Fruit fly (Drosophila melanogaster) whole organism, embryonic: ENCODE measurements around the gene CG32573.
A peak's percentile ranks its signal among the peaks of the same experiment; 100 is the strongest.

ENCODE experiments used
- Antp ChIP-seq: fragments of 200-800 bp; sonication (Bioruptor generic); optimal IDR thresholded peaks from 3 replicates; lab custom pipeline; 2016; ENCODE audit warnings: missing biosample characterization, missing genetic modification characterization
- BEAF-32 ChIP-seq: fragments of 200-800 bp; sonication (Bioruptor generic); optimal IDR thresholded peaks from 3 replicates; lab custom pipeline; 2017; ENCODE audit warnings: missing biosample characterization, missing genetic modification characterization, mild to moderate bottlenecking, moderate library complexity, missing genetic modification reagents
- Blimp-1 ChIP-seq: fragments of 200-800 bp; sonication (Bioruptor generic); optimal IDR thresholded peaks from 3 replicates; lab custom pipeline; 2018; ENCODE audit warnings: missing biosample characterization, missing genetic modification characterization, mild to moderate bottlenecking, moderate library complexity, missing genetic modification reagents
- Bteb2 ChIP-seq: fragments of 200-800 bp; sonication (Bioruptor generic); optimal IDR thresholded peaks from 2 replicates; lab custom pipeline; 2016; ENCODE audit warnings: missing biosample characterization, missing genetic modification characterization
- CG10366 ChIP-seq: fragments of 200-800 bp; sonication (Bioruptor generic); IDR thresholded peaks from 2 replicates; pipeline ENCODE4 v1.3.6; 2022; ENCODE audit warnings: missing biosample characterization, missing genetic modification characterization
- CG11093 ChIP-seq: fragments of 200-800 bp; sonication (Bioruptor generic); IDR thresholded peaks from 3 replicates; pipeline ENCODE4 v1.3.6; 2022; ENCODE audit warnings: missing biosample characterization, missing genetic modification characterization
- CG11504 ChIP-seq: fragments of 200-800 bp; sonication (Bioruptor generic); optimal IDR thresholded peaks from 3 replicates; lab custom pipeline; 2019; ENCODE audit warnings: missing biosample characterization, mild to moderate bottlenecking, missing genetic modification characterization, moderate library complexity
- CG11695 ChIP-seq: fragments of 200-800 bp; sonication (Bioruptor generic); IDR thresholded peaks from 3 replicates; pipeline ENCODE4 v1.3.6; 2022; ENCODE audit warnings: missing biosample characterization, missing genetic modification characterization
- CG12769 ChIP-seq: fragments of 200-800 bp; sonication (Bioruptor generic); optimal IDR thresholded peaks from 2 replicates; lab custom pipeline; 2019; ENCODE audit warnings: missing biosample characterization, mild to moderate bottlenecking, missing genetic modification characterization, moderate library complexity
- CG13775 ChIP-seq: fragments of 200-800 bp; sonication (Bioruptor generic); optimal IDR thresholded peaks from 3 replicates; lab custom pipeline; 2017; ENCODE audit warnings: missing biosample characterization, mild to moderate bottlenecking, missing genetic modification characterization
- CG14014 ChIP-seq: fragments of 200-800 bp; sonication (Bioruptor generic); IDR thresholded peaks from 2 replicates; pipeline ENCODE4 v1.3.6; 2022; ENCODE audit warnings: missing biosample characterization, missing genetic modification characterization
- CG14441 ChIP-seq: fragments of 200-800 bp; sonication (Bioruptor generic); IDR thresholded peaks from 2 replicates; pipeline ENCODE4 v1.3.6; 2022; ENCODE audit warnings: missing biosample characterization, missing genetic modification characterization
- CG15073 ChIP-seq: fragments of 200-800 bp; sonication (Bioruptor generic); optimal IDR thresholded peaks from 2 replicates; lab custom pipeline; 2016; ENCODE audit warnings: missing biosample characterization, missing genetic modification characterization
- CG17829 ChIP-seq: fragments of 200-800 bp; optimal IDR thresholded peaks from 2 replicates; lab custom pipeline; 2019; ENCODE audit warnings: missing biosample characterization, mild to moderate bottlenecking, missing genetic modification characterization, moderate library complexity
- CG31441 ChIP-seq: fragments of 200-800 bp; sonication (Bioruptor generic); IDR thresholded peaks from 2 replicates; pipeline ENCODE4 v1.3.6; 2022; ENCODE audit warnings: missing biosample characterization, missing genetic modification characterization
- CG32532 ChIP-seq: fragments of 200-800 bp; sonication (Bioruptor generic); IDR thresholded peaks from 2 replicates; pipeline ENCODE4 v1.3.6; 2022; ENCODE audit warnings: missing biosample characterization, missing genetic modification characterization
- CG3407 ChIP-seq: fragments of 200-800 bp; sonication (Bioruptor generic); optimal IDR thresholded peaks from 2 replicates; lab custom pipeline; 2018; ENCODE audit warnings: missing biosample characterization, mild to moderate bottlenecking, missing genetic modification characterization
- CG5180 ChIP-seq: fragments of 200-800 bp; sonication (Bioruptor generic); optimal IDR thresholded peaks from 3 replicates; lab custom pipeline; 2017; ENCODE audit warnings: missing biosample characterization, missing genetic modification characterization, mild to moderate bottlenecking, moderate library complexity, missing genetic modification reagents
- CG7839 ChIP-seq: fragments of 200-800 bp; sonication (Bioruptor generic); optimal IDR thresholded peaks from 3 replicates; lab custom pipeline; 2018; ENCODE audit warnings: missing biosample characterization, mild to moderate bottlenecking, missing genetic modification characterization, moderate library complexity
- CG7987 ChIP-seq: fragments of 200-800 bp; sonication (Bioruptor generic); optimal IDR thresholded peaks from 2 replicates; lab custom pipeline; 2018; ENCODE audit warnings: missing biosample characterization, mild to moderate bottlenecking, missing genetic modification characterization, moderate library complexity
- CG8281 ChIP-seq: fragments of 200-800 bp; sonication (Bioruptor generic); optimal IDR thresholded peaks from 2 replicates; lab custom pipeline; 2018; ENCODE audit warnings: missing biosample characterization, mild to moderate bottlenecking, missing genetic modification characterization, moderate library complexity
- CG8924 ChIP-seq: fragments of 200-800 bp; optimal IDR thresholded peaks from 3 replicates; lab custom pipeline; 2019; ENCODE audit warnings: missing biosample characterization, mild to moderate bottlenecking, missing genetic modification characterization, moderate library complexity
- Dfd ChIP-seq, 2 experiments: fragments of >200 bp; optimal IDR thresholded peaks; 2 replicates each; lab custom pipeline; 2017; ENCODE audit warnings: missing biosample characterization in 2 of 2, missing genetic modification characterization in 2 of 2
- ERR ChIP-seq: fragments of 200-800 bp; sonication (Bioruptor generic); optimal IDR thresholded peaks from 2 replicates; lab custom pipeline; 2016; ENCODE audit warnings: missing biosample characterization, missing genetic modification characterization
- Fer1 ChIP-seq: fragments of 200-800 bp; sonication (Bioruptor generic); optimal IDR thresholded peaks from 2 replicates; lab custom pipeline; 2017; ENCODE audit warnings: missing biosample characterization, mild to moderate bottlenecking, missing genetic modification characterization
- HmgD ChIP-seq: fragments of 200-800 bp; sonication (Bioruptor generic); optimal IDR thresholded peaks from 3 replicates; lab custom pipeline; 2016; ENCODE audit warnings: missing biosample characterization, missing genetic modification characterization
- Oli ChIP-seq: fragments of 200-800 bp; sonication (Bioruptor generic); optimal IDR thresholded peaks from 2 replicates; lab custom pipeline; 2018; ENCODE audit warnings: missing biosample characterization, mild to moderate bottlenecking, missing genetic modification characterization, moderate library complexity
- Poxn ChIP-seq: fragments of 200-800 bp; sonication (Bioruptor generic); IDR thresholded peaks from 2 replicates; pipeline ENCODE4 v1.3.6; 2022; ENCODE audit warnings: missing biosample characterization, missing genetic modification characterization
- Ptx1 ChIP-seq: fragments of 200-800 bp; sonication (Bioruptor generic); IDR thresholded peaks from 2 replicates; pipeline ENCODE4 v1.3.6; 2022; ENCODE audit warnings: missing biosample characterization, missing genetic modification characterization
- Ravus ChIP-seq: fragments of 200-800 bp; sonication (Bioruptor generic); IDR thresholded peaks from 2 replicates; pipeline ENCODE4 v1.3.6; 2022; ENCODE audit warnings: missing biosample characterization, missing genetic modification characterization
- Side ChIP-seq: fragments of 200-800 bp; sonication (Bioruptor generic); optimal IDR thresholded peaks from 2 replicates; lab custom pipeline; 2016; ENCODE audit warnings: missing biosample characterization, missing genetic modification characterization
- Sox100B ChIP-seq: fragments of 200-800 bp; sonication (Bioruptor generic); optimal IDR thresholded peaks from 3 replicates; lab custom pipeline; 2018; ENCODE audit warnings: missing biosample characterization, mild to moderate bottlenecking, missing genetic modification characterization
- Stat92E ChIP-seq, 3 experiments: fragments of >200 bp in 2 of 3; fragments of 200-800 bp in 1 of 3; sonication (Bioruptor generic) in 1 of 3; optimal IDR thresholded peaks; 2 replicates each; lab custom pipeline; 2017 to 2019; ENCODE audit warnings: missing biosample characterization in 3 of 3, missing genetic modification characterization in 3 of 3, mild to moderate bottlenecking in 1 of 3, moderate library complexity in 1 of 3
- ab ChIP-seq: fragments of 200-800 bp; sonication (Bioruptor generic); optimal IDR thresholded peaks from 2 replicates; lab custom pipeline; 2016; ENCODE audit warnings: missing biosample characterization, missing genetic modification characterization
- bigmax ChIP-seq: fragments of 200-800 bp; sonication (Bioruptor generic); optimal IDR thresholded peaks from 2 replicates; lab custom pipeline; 2018; ENCODE audit warnings: missing biosample characterization, mild to moderate bottlenecking, missing genetic modification characterization
- cad ChIP-seq: fragments of >200 bp; optimal IDR thresholded peaks from 2 replicates; lab custom pipeline; 2017; ENCODE audit warnings: missing biosample characterization, missing genetic modification characterization
- cg ChIP-seq: fragments of 200-800 bp; sonication (Bioruptor generic); optimal IDR thresholded peaks from 3 replicates; lab custom pipeline; 2019; ENCODE audit warnings: missing biosample characterization, mild to moderate bottlenecking, missing genetic modification characterization, moderate library complexity
- da ChIP-seq: fragments of 200-800 bp; sonication (Bioruptor generic); optimal IDR thresholded peaks from 2 replicates; lab custom pipeline; 2016; ENCODE audit warnings: missing biosample characterization, missing genetic modification characterization
- dimm ChIP-seq: fragments of 200-800 bp; sonication (Bioruptor generic); IDR thresholded peaks from 2 replicates; pipeline ENCODE4 v1.3.6; 2022; ENCODE audit warnings: missing biosample characterization, missing genetic modification characterization
- dysf ChIP-seq: fragments of 200-800 bp; sonication (Bioruptor generic); IDR thresholded peaks from 3 replicates; pipeline ENCODE4 v1.3.6; 2022; ENCODE audit warnings: missing biosample characterization, missing genetic modification characterization
- gem ChIP-seq: fragments of 200-800 bp; sonication (Bioruptor generic); optimal IDR thresholded peaks from 2 replicates; lab custom pipeline; 2019; ENCODE audit warnings: missing biosample characterization, mild to moderate bottlenecking, missing genetic modification characterization, moderate library complexity
- gsb-n ChIP-seq: fragments of 200-800 bp; sonication (Bioruptor generic); optimal IDR thresholded peaks from 3 replicates; lab custom pipeline; 2018; ENCODE audit warnings: missing biosample characterization, mild to moderate bottlenecking, missing genetic modification characterization
- hb ChIP-seq: fragments of 200-800 bp; sonication (Bioruptor generic); IDR thresholded peaks from 3 replicates; pipeline ENCODE4 v1.3.6; 2022; ENCODE audit warnings: missing biosample characterization, missing genetic modification characterization; ENCODE audit not compliant: partially characterized antibody
- ind ChIP-seq: fragments of 200-800 bp; sonication (Bioruptor generic); optimal IDR thresholded peaks from 3 replicates; lab custom pipeline; 2016; ENCODE audit warnings: missing biosample characterization, missing genetic modification characterization
- pan ChIP-seq, 4 experiments: fragments of >200 bp in 3 of 4; fragments of 200-800 bp in 1 of 4; sonication (Bioruptor generic) in 1 of 4; optimal IDR thresholded peaks in 3 of 4; IDR thresholded peaks in 1 of 4; 2 replicates each; pipeline versions ENCODE4 v1.3.6 to Lab custom; 2017 to 2022; ENCODE audit warnings: missing biosample characterization in 2 of 4, missing genetic modification characterization in 2 of 4, mixed read lengths in 1 of 4
- ranshi ChIP-seq: fragments of 200-800 bp; sonication (Bioruptor generic); IDR thresholded peaks from 2 replicates; pipeline ENCODE4 v1.3.6; 2022; ENCODE audit warnings: missing biosample characterization, missing genetic modification characterization
- repo ChIP-seq: fragments of 200-800 bp; sonication (Bioruptor generic); optimal IDR thresholded peaks from 2 replicates; lab custom pipeline; 2016; ENCODE audit warnings: missing biosample characterization, missing genetic modification characterization
- run ChIP-seq: fragments of 200-800 bp; sonication (Bioruptor generic); optimal IDR thresholded peaks from 3 replicates; lab custom pipeline; 2018; ENCODE audit warnings: missing biosample characterization, mild to moderate bottlenecking, missing genetic modification characterization
- twi ChIP-seq: fragments of 200-800 bp; optimal IDR thresholded peaks from 2 replicates; lab custom pipeline; 2019; ENCODE audit warnings: missing biosample characterization, mild to moderate bottlenecking, missing genetic modification characterization, moderate library complexity

CG32573 gene

DNA sequence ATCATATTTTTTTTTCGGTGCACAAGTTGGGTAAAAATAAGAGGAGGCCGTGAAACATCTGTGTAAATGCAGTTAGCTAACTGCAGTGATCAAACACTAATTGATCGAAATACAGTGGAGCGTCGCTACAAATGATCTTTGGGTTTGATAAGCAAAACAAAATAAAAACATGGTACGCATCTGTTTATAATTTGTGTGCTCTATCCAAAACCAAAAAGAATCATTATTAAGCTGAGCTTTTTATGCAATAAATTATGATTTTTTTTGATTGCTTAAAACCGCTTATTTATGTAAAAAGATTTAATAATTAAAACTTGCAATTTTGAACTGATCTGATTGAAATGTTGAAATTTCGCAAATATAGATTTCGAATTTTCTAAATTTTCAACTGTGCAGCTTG is 19.1 kb downstream of the CG32573 start (continued):
- TF ChIP-seq CG15073 (GFP tag; lab: Kevin White, UChicago) (no peak), CG5180 (GFP tag; lab: Kevin White, UChicago) (no peak), Side (GFP tag; lab: Kevin White, UChicago) (no peak), CG8281 (tag; lab: Kevin White, UChicago) (no peak), Sox100B (GFP tag; lab: Kevin White, UChicago) (peak; percentile 38), gem (peak; percentile 51), CG11504 (tag; lab: Kevin White, UChicago) (peak; percentile 43), CG13775 (GFP tag; lab: Kevin White, UChicago) (no peak), hb (GFP tag; lab: Robert Waterston, UW) (no peak), cg (GFP tag; lab: Kevin White, UChicago) (no peak), CG7839 (peak; percentile 31), Stat92E (GFP tag; optimal IDR thresholded peaks at IDR 0.05; lab: Kevin White, UChicago) (no peak), Poxn (GFP tag; lab: Robert Waterston, UW) (no peak), CG3407 (GFP tag; lab: Kevin White, UChicago) (no peak), Ptx1 (GFP tag; lab: Robert Waterston, UW) (no peak), ind (GFP tag; lab: Kevin White, UChicago) (no peak), bigmax (GFP tag; lab: Kevin White, UChicago) (no peak), da (GFP tag; lab: Kevin White, UChicago) (no peak), CG17829 (no peak), run (tag; lab: Kevin White, UChicago) (no peak), Bteb2 (no peak), BEAF-32 (GFP tag; lab: Kevin White, UChicago) (no peak), gsb-n (tag; lab: Kevin White, UChicago) (no peak), CG32532 (GFP tag; lab: Robert Waterston, UW) (no peak), Blimp-1 (GFP tag; lab: Kevin White, UChicago) (no peak), CG7987 (GFP tag; lab: Kevin White, UChicago) (no peak), dimm (GFP tag; lab: Robert Waterston, UW) (no peak), CG8924 (tag; lab: Kevin White, UChicago) (no peak), Ravus (GFP tag; lab: Robert Waterston, UW) (no peak), CG10366 (GFP tag; lab: Robert Waterston, UW) (no peak)

DNA sequence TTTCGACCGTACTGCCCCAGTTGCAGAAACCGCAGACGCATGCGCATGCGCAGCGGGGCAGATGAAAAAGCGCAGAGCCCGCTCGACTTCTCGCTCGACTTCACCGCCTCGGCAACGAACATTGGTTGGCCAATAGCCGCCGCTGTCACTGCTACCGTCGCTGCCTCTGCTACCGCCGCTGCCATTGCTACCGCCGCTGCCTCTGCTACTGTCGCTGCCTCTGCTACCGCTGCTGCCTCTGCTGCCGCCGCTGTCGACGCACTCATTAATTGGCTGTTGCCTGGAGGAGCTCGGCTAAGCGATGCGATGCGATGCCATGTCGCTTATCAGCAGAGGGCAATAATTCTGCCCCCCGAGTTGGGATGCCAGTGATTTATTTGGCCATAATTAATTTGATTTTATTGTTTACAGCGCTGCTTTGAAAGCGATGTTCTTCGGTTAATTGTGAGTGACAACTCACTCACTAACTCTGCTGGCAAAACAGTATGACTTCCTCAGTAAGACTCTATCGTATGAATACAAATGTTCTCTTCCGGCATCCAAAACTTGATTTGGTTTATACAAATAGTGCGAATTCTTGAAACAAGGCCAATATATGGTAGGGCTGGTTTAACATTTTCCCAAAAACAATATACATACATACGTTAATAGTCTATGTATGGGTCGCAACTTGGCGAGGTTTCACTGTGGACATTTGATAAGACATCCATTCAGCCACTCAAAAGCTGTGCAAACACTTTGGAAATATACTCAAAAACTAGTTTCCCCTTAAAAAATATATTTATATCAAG is 19.7 kb downstream of the CG32573 start:
- TF ChIP-seq Dfd (GFP tag; optimal IDR thresholded peaks at IDR 0.05; lab: Kevin White, UChicago), result no peak
- no peak for TF ChIP-seq cad (GFP tag; lab: Kevin White, UChicago)
- TF ChIP-seq HmgD (GFP tag; lab: Kevin White, UChicago), result no peak
- no peak for TF ChIP-seq ERR (GFP tag; lab: Kevin White, UChicago)
- peak; percentile 18; the same call in 1 of the 2 replicates for TF ChIP-seq CG31441 (GFP tag; lab: Robert Waterston, UW)
- TF ChIP-seq twi (tag; lab: Kevin White, UChicago), result no peak
- peak; percentile 32; the same call in 1 of the 2 replicates for TF ChIP-seq ranshi (GFP tag; lab: Robert Waterston, UW)
- no peak for TF ChIP-seq repo (GFP tag; lab: Kevin White, UChicago)
- TF ChIP-seq CG11695 (GFP tag; lab: Robert Waterston, UW), result no peak
- TF ChIP-seq CG7839, result peak; percentile 48
- peak; percentile 5 for TF ChIP-seq Antp (GFP tag; lab: Kevin White, UChicago)
- no peak for TF ChIP-seq CG14014
- TF ChIP-seq dysf (GFP tag; lab: Robert Waterston, UW), result 0 out of 3 replicates have a peak, but pooled peaks have one; percentile 36
- TF ChIP-seq ab (GFP tag; lab: Kevin White, UChicago), result no peak
- no peak for TF ChIP-seq CG11093 (GFP tag; lab: Robert Waterston, UW)
- TF ChIP-seq Oli (tag; lab: Kevin White, UChicago), result peak; percentile 33
- TF ChIP-seq CG12769 (tag; lab: Kevin White, UChicago), result peak; percentile 65
- peak; percentile 27 for TF ChIP-seq Fer1 (GFP tag; lab: Kevin White, UChicago)
- TF ChIP-seq CG14441, result peak; percentile 50
- no peak for TF ChIP-seq pan (optimal IDR thresholded peaks at IDR 0.05; lab: Kevin White, UChicago)
- peak in 1 of 2 experiments; percentile 39 for TF ChIP-seq pan (GFP tag; optimal IDR thresholded peaks at IDR 0.05 in 1 of 2, IDR thresholded peaks at IDR 0.05 in 1 of 2)
